Worm (Caenorhabditis elegans) whole organism, L1 larva: Measurements from ENCODE around the gene C49F8.14.
A peak's percentile ranks its signal among the peaks of the same experiment; 100 is the strongest.

Experiments
- C34B4.2 ChIP-seq: sonication (generic microtip); optimal IDR thresholded peaks from 2 replicates; lab custom pipeline; 2017; ENCODE audit warnings: mild to moderate bottlenecking, missing genetic modification characterization, missing compliant biosample characterization
- aly-2 ChIP-seq: fragments of 150-350 bp; optimal IDR thresholded peaks from 2 replicates; lab custom pipeline; 2014; ENCODE audit warnings: missing biosample characterization, missing genetic modification characterization
- blmp-1 ChIP-seq: fragments of 150-350 bp; optimal IDR thresholded peaks from 2 replicates; lab custom pipeline; 2014; ENCODE audit warnings: missing biosample characterization, missing genetic modification characterization
- elt-2 ChIP-seq: sonication (generic microtip); optimal IDR thresholded peaks from 2 replicates; lab custom pipeline; 2016; ENCODE audit warnings: missing genetic modification characterization, mild to moderate bottlenecking, inconsistent platforms, missing compliant biosample characterization, missing genetic modification reagents
- nhr-76 ChIP-seq: sonication (generic microtip); optimal IDR thresholded peaks from 2 replicates; lab custom pipeline; 2017; ENCODE audit warnings: missing biosample characterization, missing genetic modification characterization
- snpc-4 ChIP-seq: fragments of 150-350 bp; optimal IDR thresholded peaks from 2 replicates; lab custom pipeline; 2014; ENCODE audit warnings: missing biosample characterization, missing genetic modification characterization
- vab-15 ChIP-seq: sonication (generic microtip); optimal IDR thresholded peaks from 2 replicates; lab custom pipeline; 2017; ENCODE audit warnings: missing genotype, mild to moderate bottlenecking, missing genetic modification characterization, missing compliant biosample characterization

- TF ChIP-seq aly-2 (tag; lab: Kevin White, UChicago) (no peak), blmp-1 (tag; lab: Kevin White, UChicago) (peak; percentile 53), C34B4.2 (tag; lab: Kevin White, UChicago) (no peak), snpc-4 (no peak), vab-15 (tag; lab: Kevin White, UChicago) (no peak), nhr-76 (tag; lab: Kevin White, UChicago) (no peak), elt-2 (tag; lab: Kevin White, UChicago) (peak; percentile 57)
These were observed 8.5 kb downstream of the C49F8.14 start for ce11 chrX:13368283-13368682.
